Worm (Caenorhabditis elegans): ENCODE data around the gene his-71.

his-71 gene

DNA sequence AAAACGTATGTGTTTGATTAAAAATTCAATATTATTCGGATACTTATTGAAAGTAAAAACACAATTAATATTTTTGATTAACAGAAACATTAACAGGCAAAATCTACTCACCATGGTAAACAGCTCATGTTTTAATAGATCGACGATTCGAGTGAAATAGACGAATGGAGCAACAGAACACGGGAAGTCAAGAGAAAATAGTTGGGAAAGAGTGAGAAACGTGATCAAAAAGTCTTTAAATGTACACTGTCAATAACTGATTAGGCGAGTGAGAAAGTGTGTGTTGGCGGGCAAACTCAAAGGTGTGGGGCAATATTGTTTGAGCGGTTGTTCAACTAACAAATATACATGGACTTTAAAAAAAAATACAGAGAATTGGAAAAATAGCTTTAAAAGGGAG lies 16.1 kb upstream of the his-71 start, which contains the start of gene sdpn-1:
TSS of gene sdpn-1 (minus strand) at position 262 of the 400 bp plus-strand sequence.
- no peak for TF ChIP-seq unc-62 (GFP tag; optimal IDR thresholded peaks at IDR 0.05)

DNA sequence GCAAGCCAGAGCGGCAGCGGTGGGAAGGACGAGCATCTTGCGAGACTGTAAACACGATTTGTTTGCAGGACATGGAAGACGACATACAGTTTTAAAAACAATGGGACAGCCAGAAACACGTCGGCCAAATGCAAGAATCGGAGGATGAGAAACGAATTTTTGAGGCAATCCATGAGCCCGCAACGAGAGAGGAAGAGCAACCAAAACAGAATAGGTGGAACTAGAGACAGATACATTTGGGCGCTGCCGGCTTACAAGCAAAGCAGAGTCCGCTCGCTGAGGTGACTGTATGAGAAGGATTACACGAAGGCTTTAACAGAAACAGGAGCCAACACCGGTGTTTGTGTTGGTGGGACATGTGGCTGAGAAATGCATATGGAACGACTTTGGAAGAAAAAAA lies 12.6 kb upstream of the his-71 start:
- TF ChIP-seq unc-62 (GFP tag; optimal IDR thresholded peaks at IDR 0.05) = no peak

DNA sequence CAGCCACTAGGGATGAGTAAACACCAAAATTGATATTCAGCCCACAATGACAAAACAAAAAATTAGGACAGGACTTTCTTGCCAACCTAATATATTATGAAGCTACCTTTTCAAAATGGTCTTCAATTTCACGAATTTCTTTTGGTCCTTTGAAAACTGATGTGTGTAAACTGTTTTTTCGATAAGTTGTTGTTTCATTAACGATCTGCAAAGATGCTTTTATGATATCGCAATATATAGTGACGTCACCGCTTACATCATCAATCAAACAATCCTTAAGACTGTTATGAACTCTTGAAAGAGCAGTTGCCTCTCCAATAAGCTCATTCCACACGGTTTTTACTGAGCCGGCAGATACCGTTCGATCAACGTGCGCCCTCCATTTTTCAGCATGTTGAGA lies 10.2 kb upstream of the his-71 start:
- TF ChIP-seq unc-62 (GFP tag; optimal IDR thresholded peaks at IDR 0.05) = no peak

DNA sequence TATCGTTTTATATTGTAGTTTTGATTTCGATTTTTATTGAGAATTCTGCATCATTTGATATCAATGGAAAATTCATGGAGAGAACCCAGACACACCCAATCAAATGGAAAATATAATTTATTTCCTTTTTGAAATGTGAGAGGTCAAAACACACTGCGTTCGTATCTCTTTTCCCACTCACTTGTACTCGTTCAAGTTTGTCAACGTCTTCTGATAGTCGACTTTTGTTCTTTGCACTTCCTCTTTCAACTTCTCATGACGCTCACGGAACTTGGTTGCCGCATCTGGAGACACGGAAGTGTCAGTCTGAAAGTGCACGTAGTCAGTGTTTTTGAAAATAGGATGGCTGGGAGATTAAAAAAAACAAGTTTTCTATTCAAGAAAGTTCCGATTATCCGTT lies 8.4 kb upstream of the his-71 start:
- no peak for TF ChIP-seq unc-62 (GFP tag; optimal IDR thresholded peaks at IDR 0.05)

DNA sequence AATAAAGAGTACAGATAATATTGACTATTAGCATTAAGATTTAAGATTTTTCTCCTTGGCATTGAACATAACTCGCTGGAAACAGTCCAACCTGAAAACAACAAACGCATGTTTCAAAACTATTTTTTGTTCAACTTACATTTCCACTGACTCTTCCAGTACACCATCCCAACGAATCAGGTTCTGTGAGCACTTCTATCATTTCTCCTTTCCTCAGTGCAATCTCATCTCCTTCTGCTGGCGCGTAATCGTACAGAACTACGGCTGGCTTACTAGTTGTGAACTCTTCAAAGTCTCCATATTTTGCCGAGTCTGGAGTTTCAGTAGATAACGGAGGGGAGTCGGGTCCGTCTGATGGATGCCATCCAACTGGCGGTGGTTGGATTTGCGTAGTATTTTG lies 7.3 kb upstream of the his-71 start:
- TF ChIP-seq unc-62 (GFP tag; optimal IDR thresholded peaks at IDR 0.05) = no peak

DNA sequence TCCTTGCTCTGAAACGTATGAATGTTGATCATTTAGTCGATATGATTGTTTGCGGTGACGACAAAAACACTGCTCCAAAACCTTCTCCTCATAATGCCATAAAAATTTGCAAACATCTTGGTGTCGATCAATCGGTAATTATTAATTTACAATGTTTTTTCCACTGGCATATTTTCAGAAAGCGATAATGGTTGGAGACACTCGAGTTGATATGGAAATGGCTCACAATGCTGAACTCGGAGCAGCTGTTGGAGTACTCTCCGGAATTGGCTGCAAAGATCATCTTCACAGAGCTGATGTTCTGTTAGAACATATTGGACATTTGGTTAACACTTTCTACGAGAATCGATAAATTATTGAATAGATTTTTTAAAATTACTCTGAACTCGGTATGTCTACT lies 6.6 kb upstream of the his-71 start:
- no peak for TF ChIP-seq unc-62 (GFP tag; optimal IDR thresholded peaks at IDR 0.05)

DNA sequence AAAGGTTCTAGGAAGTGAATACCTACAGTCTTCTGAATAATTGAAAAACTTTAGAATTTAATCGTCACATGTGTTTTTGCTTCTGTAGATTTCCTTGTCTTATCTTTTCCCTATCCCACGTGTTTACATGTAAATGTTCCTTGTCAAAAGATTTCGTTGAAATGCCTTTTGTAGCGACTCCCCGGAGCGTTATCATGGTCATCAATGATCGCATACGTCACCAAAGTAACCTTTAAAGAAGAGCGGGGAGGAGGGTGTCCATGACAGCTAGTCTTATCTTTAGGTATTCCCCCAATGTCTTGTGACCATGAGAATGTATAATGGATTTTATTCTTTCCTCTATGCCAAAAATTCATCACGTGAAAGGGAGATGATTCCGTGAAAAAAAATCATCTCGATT lies 5.0 kb upstream of the his-71 start:
- TF ChIP-seq unc-62 (GFP tag; optimal IDR thresholded peaks at IDR 0.05) = no peak

DNA sequence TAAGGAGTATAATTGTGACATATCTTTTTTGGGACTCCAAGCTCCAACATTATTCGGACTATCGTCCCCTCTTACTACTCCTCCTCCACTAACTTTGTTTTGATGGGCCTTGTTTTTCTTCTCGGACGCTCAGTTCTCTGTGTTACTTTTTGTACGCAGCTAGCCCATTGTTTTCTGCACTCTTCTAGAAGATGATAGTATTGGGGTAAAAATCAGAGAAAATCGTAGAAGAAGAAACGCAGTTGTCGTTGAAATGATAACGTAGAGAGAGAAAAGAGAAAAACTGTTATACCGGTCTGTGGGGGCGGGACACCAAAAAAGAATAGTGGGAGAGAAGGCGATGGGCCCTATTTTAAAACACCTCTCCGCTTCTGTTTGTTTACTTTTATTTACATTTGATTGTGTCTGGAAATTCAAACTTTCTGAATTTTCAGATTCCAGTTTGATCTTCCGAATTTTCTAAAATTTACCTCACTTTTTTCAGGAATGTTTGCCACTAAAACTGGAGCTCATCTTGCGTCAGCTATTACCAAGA lies 3.7 kb upstream of the his-71 start, which contains the start of gene F45E1.4:
TSS of gene F45E1.4 (plus strand) at position 485 of the 535 bp plus-strand sequence.
- TF ChIP-seq unc-62 (GFP tag; optimal IDR thresholded peaks at IDR 0.05) = no peak

DNA sequence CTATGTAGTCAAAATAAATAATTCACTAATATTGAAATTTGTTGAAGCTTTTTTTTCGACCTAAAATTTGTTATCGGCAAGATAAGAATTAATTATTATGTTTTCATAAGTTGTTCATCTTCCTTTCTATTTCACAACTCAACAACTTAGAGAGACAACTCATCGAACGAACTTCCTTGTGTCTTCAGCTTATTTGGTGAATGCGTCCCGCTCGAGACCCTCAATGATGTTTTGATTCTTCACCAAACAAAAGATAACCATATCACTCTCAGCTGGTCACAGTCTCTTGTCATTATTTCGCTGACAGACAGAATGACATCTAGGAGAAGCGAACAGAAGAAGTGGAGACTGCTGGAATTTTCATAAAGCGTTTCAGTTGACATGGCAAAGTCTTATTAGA lies 2.9 kb upstream of the his-71 start:
- no peak for TF ChIP-seq unc-62 (GFP tag; optimal IDR thresholded peaks at IDR 0.05)

DNA sequence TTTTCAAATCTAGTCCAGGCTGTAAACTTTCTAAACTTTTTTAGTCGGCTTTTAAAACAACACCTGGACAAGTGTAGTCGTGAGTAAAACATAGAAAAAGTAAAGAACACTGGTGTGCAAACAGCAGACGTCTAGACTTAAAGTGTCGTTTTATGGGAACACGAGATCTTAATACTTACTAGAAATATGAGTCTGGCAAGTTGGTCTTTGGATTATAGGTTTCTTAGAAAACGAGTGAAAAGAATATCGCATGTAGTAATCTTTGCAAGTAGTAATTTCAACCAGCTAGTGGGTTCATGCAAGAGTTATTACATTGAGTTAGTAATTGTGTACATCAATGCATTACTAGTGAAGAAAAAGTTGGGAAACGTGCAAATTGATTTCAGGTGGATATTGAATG lies 4.4 kb downstream of the his-71 start:
- no peak for TF ChIP-seq unc-62 (GFP tag; optimal IDR thresholded peaks at IDR 0.05)

DNA sequence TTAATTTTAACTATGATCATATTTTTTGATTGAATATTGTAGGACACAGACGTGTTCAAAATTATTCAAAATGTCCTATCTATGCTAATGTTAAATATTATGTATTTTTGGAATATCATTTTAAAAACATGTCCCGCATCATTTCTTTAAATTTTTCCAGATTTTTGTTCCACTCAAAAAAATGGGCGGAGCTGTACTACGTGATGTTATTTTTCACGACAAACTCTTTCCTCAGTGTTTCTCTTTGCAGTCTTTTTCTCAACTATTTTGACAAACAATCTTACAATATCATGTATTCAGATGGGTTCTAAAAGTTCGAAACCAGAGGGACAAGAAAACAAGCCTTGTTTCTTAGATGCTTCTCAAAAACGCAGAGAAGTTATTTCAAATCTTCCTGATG lies 5.5 kb downstream of the his-71 start, which contains the start of gene F45E1.5:
TSS of gene F45E1.5 (plus strand) at position 301 of the 400 bp plus-strand sequence.
- TF ChIP-seq unc-62 (GFP tag; optimal IDR thresholded peaks at IDR 0.05) = no peak

DNA sequence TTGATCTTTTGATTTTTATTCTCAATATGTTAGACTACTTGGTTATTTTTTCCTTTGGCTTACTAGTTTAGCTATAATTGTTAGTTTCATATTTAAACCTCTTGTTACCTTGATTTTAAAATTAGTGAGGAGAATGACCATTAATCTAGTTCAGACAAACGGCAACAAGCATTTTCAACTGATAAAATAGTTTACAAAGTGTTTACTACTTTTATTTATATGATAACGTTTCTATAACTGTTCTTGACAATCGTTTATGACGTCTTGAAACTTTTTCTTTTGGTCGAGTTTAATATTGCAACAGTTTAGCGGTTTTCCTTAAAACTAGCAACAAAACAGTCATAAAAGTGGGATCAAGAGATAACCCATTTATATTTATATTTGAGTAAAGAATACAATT lies 6.1 kb downstream of the his-71 start:
- TF ChIP-seq unc-62 (GFP tag; optimal IDR thresholded peaks at IDR 0.05) = no peak

DNA sequence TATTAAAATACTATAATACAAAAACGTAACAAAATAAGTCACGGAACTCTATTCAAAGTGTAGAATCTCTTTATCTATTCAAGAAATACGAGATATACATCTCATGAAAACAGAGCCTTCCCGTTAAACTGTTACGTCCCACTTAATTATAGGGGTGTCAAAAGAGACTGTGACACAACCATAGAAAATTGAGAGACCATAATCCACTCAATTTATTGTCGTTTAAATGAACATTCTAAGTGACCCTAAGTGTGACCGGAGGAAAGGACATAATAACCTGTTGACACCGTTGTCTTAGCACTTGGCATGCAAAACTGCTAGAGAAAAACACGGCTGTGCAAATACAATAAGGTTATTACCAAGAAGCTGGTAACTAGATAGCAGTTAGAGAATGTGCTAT lies 13.3 kb downstream of the his-71 start:
- TF ChIP-seq unc-62 (GFP tag; optimal IDR thresholded peaks at IDR 0.05) = no peak

DNA sequence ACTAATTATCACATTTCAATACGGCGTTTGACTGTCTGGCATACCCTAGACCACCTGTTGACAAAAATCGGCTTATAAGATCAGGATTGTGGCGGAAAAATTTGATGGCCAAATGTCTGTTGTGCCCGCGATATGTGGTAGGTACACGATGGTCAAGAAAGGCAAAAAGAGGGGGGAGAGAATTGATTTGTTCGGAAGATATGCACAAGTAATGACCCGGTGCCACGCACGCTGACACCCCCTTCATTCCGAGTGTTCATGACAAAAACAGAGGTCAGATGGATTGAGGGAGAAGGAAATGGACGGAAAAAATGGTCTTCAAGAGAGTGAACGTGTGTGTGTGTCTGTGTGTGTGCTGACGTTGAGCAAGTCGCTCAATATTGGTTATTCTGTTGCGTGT lies 16.4 kb downstream of the his-71 start:
- TF ChIP-seq unc-62 (GFP tag; optimal IDR thresholded peaks at IDR 0.05) = no peak

DNA sequence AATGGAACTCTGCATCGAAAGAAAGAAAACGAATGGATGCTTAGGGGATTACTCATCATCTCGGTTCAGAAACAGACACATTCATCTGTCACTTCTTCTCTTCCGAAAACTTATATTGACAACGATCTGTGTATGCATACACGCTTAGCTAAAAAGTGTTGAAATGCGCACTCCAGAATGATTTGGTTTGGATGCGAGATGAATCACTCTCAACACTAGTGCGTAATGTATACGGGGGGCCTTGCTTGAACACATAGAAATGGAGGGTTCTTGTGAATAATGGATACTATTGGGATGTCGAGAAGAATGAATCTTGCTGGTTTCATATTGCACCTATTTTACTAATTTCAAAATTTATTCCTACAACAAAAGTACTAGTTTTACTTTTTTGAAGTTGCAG lies 17.8 kb downstream of the his-71 start:
- no peak for TF ChIP-seq unc-62 (GFP tag; optimal IDR thresholded peaks at IDR 0.05)

DNA sequence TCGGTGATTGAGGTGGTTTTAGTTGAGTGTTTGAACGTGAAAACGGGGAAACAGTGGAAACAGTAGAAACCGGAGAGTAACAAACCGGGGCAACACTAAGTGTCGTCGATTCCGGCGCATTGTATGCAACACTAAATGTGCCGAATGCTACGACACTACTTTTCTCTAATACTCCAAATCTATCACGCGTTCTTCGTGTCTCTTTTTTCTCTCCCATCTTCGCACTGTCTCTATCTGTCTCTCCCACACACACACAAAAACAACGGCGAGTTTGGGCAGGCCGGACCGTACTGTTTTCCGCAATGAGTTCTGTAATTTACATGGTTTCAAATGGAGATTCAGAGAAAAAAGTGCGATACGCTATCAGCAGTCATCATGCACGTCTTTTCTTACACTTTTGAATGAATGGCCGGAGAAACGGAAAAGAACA lies 19.8 kb downstream of the his-71 start:
- no peak for TF ChIP-seq unc-62 (GFP tag; optimal IDR thresholded peaks at IDR 0.05)

DNA sequence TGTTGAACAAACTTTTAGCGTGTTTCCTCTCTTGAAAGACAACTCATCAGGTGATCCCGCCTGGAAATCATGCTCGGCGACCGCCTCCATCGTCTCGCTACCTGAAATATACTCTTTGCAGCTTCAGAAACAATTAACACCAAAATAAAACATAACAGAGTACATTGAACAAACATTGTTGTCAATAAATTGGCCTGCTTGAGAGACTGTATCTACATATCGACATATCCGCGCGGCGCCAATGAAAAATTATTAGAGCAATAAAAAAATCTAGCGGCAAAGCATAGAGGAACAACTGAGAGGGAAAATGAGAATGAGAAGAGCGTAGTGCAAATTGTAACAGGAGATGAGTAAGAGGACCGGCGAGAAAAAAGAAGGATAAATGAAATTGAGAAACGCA lies 20.2 kb downstream of the his-71 start, which contains the start of gene sem-5:
TSS of gene sem-5 (minus strand) at position 101 of the 400 bp plus-strand sequence.
- TF ChIP-seq unc-62 (GFP tag; optimal IDR thresholded peaks at IDR 0.05) = no peak

DNA sequence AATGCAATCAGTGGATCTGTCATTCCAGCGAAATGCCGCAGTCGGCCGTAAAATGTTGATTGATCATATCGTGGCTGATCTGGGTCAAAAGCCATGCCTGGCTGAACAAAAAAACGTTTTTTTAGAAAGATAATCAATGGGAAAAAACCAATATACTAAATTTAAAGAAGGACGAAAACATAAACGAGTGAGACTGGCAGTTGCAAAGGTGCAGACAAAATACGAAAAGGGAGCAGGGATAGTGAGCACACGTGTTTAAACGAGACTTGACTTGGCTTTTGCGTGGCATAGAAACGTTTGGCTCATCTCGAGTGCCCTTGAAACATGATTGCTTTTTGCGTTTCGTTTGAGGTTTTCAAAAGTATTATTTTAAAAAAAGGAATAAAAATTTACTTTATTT lies 23.7 kb downstream of the his-71 start, which contains the start of gene sfxn-2:
TSS of gene sfxn-2 (minus strand) at position 101 of the 400 bp plus-strand sequence.
- no peak for TF ChIP-seq unc-62 (GFP tag; optimal IDR thresholded peaks at IDR 0.05)

Data from whole organism, dauer.